Fruit fly (Drosophila melanogaster) whole organism, pupa: Measurements from ENCODE around the gene CG14507.

Experiments used
- CG10348 ChIP-seq: fragments of 200-800 bp; sonication (Bioruptor generic); IDR thresholded peaks from 2 replicates; pipeline ENCODE4 v1.3.6; 2022; ENCODE audit warnings: missing biosample characterization, missing genetic modification characterization
- CG12605 ChIP-seq: fragments of 200-800 bp; sonication (Bioruptor generic); IDR thresholded peaks from 2 replicates; pipeline ENCODE4 v1.3.6; 2022; ENCODE audit warnings: missing biosample characterization, missing genetic modification characterization
- CG13204 ChIP-seq: fragments of 200-800 bp; sonication (Bioruptor generic); optimal IDR thresholded peaks from 2 replicates; lab custom pipeline; 2018; ENCODE audit warnings: missing biosample characterization, mild to moderate bottlenecking, missing genetic modification characterization, moderate library complexity
- CG14655 ChIP-seq: fragments of 200-800 bp; sonication (Bioruptor generic); optimal IDR thresholded peaks from 3 replicates; lab custom pipeline; 2017; ENCODE audit warnings: mild to moderate bottlenecking, missing biosample characterization, missing genetic modification reagents, missing genetic modification characterization
- CG15710 ChIP-seq: fragments of 200-800 bp; sonication (Bioruptor generic); optimal IDR thresholded peaks from 2 replicates; lab custom pipeline; 2018; ENCODE audit warnings: missing biosample characterization, mild to moderate bottlenecking, missing genetic modification characterization, moderate library complexity
- CG17806 ChIP-seq: fragments of 200-800 bp; sonication (Bioruptor generic); optimal IDR thresholded peaks from 2 replicates; lab custom pipeline; 2018; ENCODE audit warnings: missing biosample characterization, mild to moderate bottlenecking, missing genetic modification characterization, moderate library complexity
- CG32121 ChIP-seq: fragments of 200-800 bp; sonication (Bioruptor generic); IDR thresholded peaks from 2 replicates; pipeline ENCODE4 v1.3.6; 2022; ENCODE audit warnings: missing biosample characterization, missing genetic modification characterization
- CG34367 ChIP-seq: fragments of 200-800 bp; sonication (Bioruptor generic); optimal IDR thresholded peaks from 2 replicates; lab custom pipeline; 2018; ENCODE audit warnings: missing biosample characterization, mild to moderate bottlenecking, missing genetic modification characterization
- CG4496 ChIP-seq: fragments of 200-800 bp; sonication (Bioruptor generic); IDR thresholded peaks from 3 replicates; pipeline ENCODE4 v1.3.6; 2022; ENCODE audit warnings: missing biosample characterization, missing genetic modification characterization
- CG8159 ChIP-seq: fragments of 200-800 bp; sonication (Bioruptor generic); optimal IDR thresholded peaks from 3 replicates; lab custom pipeline; 2018; ENCODE audit warnings: missing biosample characterization, mild to moderate bottlenecking, missing genetic modification characterization, moderate library complexity
- CG8301 ChIP-seq: fragments of 200-800 bp; sonication (Bioruptor generic); optimal IDR thresholded peaks from 2 replicates; lab custom pipeline; 2018; ENCODE audit warnings: missing biosample characterization, mild to moderate bottlenecking, missing genetic modification characterization
- CG9948 ChIP-seq: fragments of 200-800 bp; sonication (Bioruptor generic); optimal IDR thresholded peaks from 2 replicates; lab custom pipeline; 2018; ENCODE audit warnings: missing biosample characterization, mild to moderate bottlenecking, missing genetic modification characterization, moderate library complexity
- D1 ChIP-seq: fragments of 200-800 bp; sonication (Bioruptor generic); optimal IDR thresholded peaks from 2 replicates; lab custom pipeline; 2018; ENCODE audit warnings: missing biosample characterization, mild to moderate bottlenecking, missing genetic modification characterization, moderate library complexity
- EcR ChIP-seq: fragments of 200-800 bp; sonication (Bioruptor generic); optimal IDR thresholded peaks from 3 replicates; lab custom pipeline; 2019; ENCODE audit warnings: missing biosample characterization, missing genetic modification characterization, mild to moderate bottlenecking, moderate library complexity, missing genetic modification reagents
- Ets98B ChIP-seq: fragments of 200-800 bp; sonication (Bioruptor generic); IDR thresholded peaks from 2 replicates; pipeline ENCODE4 v1.3.6; 2022; ENCODE audit warnings: missing biosample characterization, missing genetic modification characterization
- Pif1A ChIP-seq: fragments of 200-800 bp; sonication (Bioruptor generic); optimal IDR thresholded peaks from 3 replicates; lab custom pipeline; 2016; ENCODE audit warnings: missing biosample characterization, missing genetic modification characterization
- Pif1B ChIP-seq: fragments of 200-800 bp; sonication (Bioruptor generic); optimal IDR thresholded peaks from 3 replicates; lab custom pipeline; 2016; ENCODE audit warnings: missing biosample characterization, missing genetic modification characterization
- Snoo ChIP-seq: fragments of 200-800 bp; sonication (Bioruptor generic); optimal IDR thresholded peaks from 3 replicates; lab custom pipeline; 2017; ENCODE audit warnings: missing biosample characterization, mild to moderate bottlenecking, missing genetic modification characterization, inconsistent platforms
- fd96Ca ChIP-seq: fragments of 200-800 bp; sonication (Bioruptor generic); IDR thresholded peaks from 3 replicates; pipeline ENCODE4 v1.3.6; 2022; ENCODE audit warnings: missing biosample characterization, missing genetic modification characterization
- gl ChIP-seq: fragments of 200-800 bp; sonication (Bioruptor generic); optimal IDR thresholded peaks from 2 replicates; lab custom pipeline; 2018; ENCODE audit warnings: missing biosample characterization, mild to moderate bottlenecking, missing genetic modification characterization
- rn ChIP-seq: fragments of 200-800 bp; sonication (Bioruptor generic); IDR thresholded peaks from 2 replicates; pipeline ENCODE4 v1.3.6; 2022; ENCODE audit warnings: missing biosample characterization, missing genetic modification characterization

Gene CG14507

DNA sequence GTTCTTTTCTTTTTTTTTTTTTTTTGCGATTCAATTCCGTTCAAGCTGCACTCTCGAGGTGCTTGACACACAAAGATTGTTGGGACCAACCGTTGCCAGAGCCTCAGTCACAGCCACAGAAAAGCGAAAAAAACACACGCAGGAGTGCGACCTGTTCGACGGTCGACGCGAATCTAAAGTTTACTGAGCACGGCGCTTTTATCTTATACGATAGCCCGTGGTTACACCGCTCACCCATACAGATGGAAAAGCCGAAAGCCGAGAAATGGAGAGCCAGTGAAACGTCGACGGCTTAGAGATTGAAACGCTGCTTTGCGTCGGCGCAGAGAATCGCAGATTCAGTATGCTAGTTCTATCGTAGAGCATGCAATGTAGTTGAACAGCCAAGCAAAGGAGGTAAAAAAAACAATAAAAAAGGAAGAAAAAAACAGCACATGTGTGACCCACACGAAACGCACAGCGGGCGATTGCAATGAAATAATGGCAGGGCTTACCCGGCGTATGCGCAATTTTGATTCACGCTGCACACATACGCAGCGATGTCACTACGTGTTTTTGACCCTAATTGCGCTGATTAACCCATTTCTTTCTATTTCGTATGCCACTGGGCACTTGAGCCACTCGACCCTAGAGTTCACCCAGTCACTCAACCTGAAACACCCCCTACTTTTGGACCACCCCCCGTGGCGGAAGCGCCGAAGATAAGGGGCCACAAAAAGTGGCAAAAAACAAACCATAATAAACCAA, 22.9 kb upstream of the CG14507 start, which contains the start of gene SP1029:
Gene SP1029 (minus strand): TSS at position 180 of the 747 bp plus-strand sequence.
- TF ChIP-seq CG4496 (GFP tag; lab: Robert Waterston, UW) (peak; percentile 63), Ets98B (GFP tag; lab: Robert Waterston, UW) (peak; percentile 38; the same call in 1 of the 2 replicates), EcR (peak; percentile 68), CG8301 (tag; lab: Kevin White, UChicago) (peak; percentile 4), fd96Ca (GFP tag; lab: Robert Waterston, UW) (peak; percentile 38; the same call in 2 of the 3 replicates), CG17806 (tag; lab: Kevin White, UChicago) (no peak), CG12605 (peak; percentile 64; the same call in 1 of the 2 replicates), CG8159 (tag; lab: Kevin White, UChicago) (no peak), CG32121 (GFP tag; lab: Robert Waterston, UW) (no peak), CG14655 (peak; percentile 32)

DNA sequence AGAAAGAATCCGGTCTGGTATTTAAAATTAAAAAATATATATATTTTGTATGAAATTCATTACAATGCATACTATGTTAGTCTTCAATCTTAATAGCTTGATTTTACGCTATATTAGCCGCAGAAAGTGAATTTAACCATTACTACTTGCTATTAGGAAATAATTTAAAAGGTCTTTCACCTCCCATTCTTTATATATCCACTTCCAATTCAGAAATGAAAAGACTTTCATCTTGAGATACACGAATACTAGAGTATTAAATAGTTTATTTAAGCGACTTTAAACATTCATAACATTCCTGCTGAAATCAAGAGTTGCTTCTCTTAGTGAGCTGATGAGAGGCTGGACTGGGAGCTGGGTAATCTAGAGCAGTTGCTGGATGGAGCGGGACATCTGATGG, 17.2 kb upstream of the CG14507 start, which contains the start of gene CG31445:
Gene CG31445 (minus strand): TSS at position 101 of the 400 bp plus-strand sequence.
- no peak for TF ChIP-seq Snoo (tag; lab: Kevin White, UChicago)
- no peak for TF ChIP-seq fd96Ca (GFP tag; lab: Robert Waterston, UW)
- no peak for TF ChIP-seq CG9948
- TF ChIP-seq CG32121 (GFP tag; lab: Robert Waterston, UW), result no peak
- no peak for TF ChIP-seq D1
- TF ChIP-seq CG13204 (GFP tag; lab: Kevin White, UChicago), result no peak
- no peak for TF ChIP-seq EcR
- TF ChIP-seq CG34367 (tag; lab: Kevin White, UChicago), result no peak
- TF ChIP-seq CG14655, result no peak
- TF ChIP-seq CG12605, result no peak
- TF ChIP-seq CG4496 (GFP tag; lab: Robert Waterston, UW), result no peak
- TF ChIP-seq, all 21 proteins: peak for 0

DNA sequence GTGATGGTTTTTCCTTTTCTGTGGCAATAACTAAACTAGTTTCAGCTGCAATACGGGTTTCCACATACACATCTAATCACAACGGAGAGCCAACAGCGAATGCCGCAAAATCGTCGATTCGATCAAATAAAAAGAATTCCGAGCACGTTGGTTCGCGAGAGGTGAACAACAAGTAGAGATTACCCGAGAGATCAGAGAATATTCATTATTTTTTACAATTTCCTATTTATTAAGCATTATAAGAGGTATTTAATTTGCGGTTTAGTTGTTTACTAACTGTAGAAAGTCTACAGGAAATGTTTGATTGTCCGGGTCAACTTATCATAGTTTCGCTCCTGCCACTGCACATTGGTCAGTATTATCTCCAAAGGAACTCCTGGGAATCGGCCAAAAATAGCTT, 11.1 kb upstream of the CG14507 start, which contains the start of gene CG11951:
Gene CG11951 (minus strand): TSS at position 101 of the 400 bp plus-strand sequence.
- TF ChIP-seq CG13204 (GFP tag; lab: Kevin White, UChicago) (no peak), CG15710 (tag; lab: Kevin White, UChicago) (no peak), CG8159 (tag; lab: Kevin White, UChicago) (no peak), Ets98B (GFP tag; lab: Robert Waterston, UW) (no peak), EcR (no peak), CG8301 (tag; lab: Kevin White, UChicago) (no peak), Pif1A (GFP tag; lab: Kevin White, UChicago) (no peak), rn (no peak), CG32121 (GFP tag; lab: Robert Waterston, UW) (no peak)
- TF ChIP-seq, all 21 proteins: peak for 0

DNA sequence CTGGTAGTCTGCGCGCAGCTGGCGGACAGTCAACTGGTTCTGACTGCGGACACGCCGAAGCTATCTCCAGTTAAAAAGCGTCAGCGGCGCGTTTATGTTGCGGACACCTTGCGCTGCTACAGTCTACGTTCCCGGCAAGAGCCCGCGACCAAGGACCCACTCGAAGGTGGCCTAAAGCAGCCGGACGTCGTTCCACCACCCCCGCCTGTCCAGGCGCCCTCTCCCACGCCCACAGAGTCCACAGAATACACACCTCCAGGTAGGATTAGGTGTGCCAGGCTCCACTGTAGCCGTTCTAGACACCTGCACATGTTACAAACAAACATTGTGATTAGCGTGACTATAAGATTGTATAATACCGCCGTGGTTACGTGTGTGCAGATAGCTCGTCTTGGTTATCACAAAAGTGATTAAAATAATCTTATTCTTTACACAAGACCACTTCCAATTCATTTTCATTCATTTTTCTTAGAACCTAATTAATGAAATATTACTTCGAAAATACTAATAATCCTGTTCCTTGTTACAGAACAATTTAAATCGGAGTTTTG, 3.1 kb upstream of the CG14507 start:
- no peak for TF ChIP-seq gl (tag; lab: Kevin White, UChicago)
- TF ChIP-seq CG4496 (GFP tag; lab: Robert Waterston, UW), result no peak
- no peak for TF ChIP-seq Pif1A (GFP tag; lab: Kevin White, UChicago)
- TF ChIP-seq fd96Ca (GFP tag; lab: Robert Waterston, UW), result no peak
- no peak for TF ChIP-seq CG17806 (tag; lab: Kevin White, UChicago)
- TF ChIP-seq CG34367 (tag; lab: Kevin White, UChicago), result no peak
- no peak for TF ChIP-seq CG8159 (tag; lab: Kevin White, UChicago)
- no peak for TF ChIP-seq CG8301 (tag; lab: Kevin White, UChicago)
- no peak for TF ChIP-seq CG9948
- no peak for TF ChIP-seq CG12605
- no peak for TF ChIP-seq Ets98B (GFP tag; lab: Robert Waterston, UW)
- no peak for TF ChIP-seq Snoo (tag; lab: Kevin White, UChicago)
- no peak for TF ChIP-seq CG15710 (tag; lab: Kevin White, UChicago)
- no peak for TF ChIP-seq rn
- no peak for TF ChIP-seq CG10348 (GFP tag; lab: Robert Waterston, UW)
- TF ChIP-seq CG32121 (GFP tag; lab: Robert Waterston, UW), result no peak
- no peak for TF ChIP-seq CG14655
- no peak for TF ChIP-seq D1
- no peak for TF ChIP-seq CG13204 (GFP tag; lab: Kevin White, UChicago)
- no peak for TF ChIP-seq Pif1B (GFP tag; lab: Kevin White, UChicago)

DNA sequence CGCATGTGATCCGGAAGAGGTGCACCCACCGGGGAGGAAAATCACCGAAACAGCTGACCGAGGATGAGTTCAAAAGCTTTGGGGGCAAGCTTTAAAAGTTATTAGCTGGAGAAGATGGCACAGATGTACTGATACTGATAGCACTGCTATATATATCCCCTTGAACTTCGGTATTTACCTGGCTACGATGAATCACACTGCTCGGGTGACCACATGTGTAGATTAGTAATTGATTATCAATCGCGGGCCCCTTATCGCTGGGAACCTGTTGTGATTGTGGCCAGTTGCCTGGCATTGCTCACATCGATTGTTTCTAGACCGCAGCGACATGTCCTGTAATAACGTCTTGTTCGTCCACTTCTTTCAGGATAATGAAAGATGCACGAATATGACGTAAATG, 2.4 kb upstream of the CG14507 start:
- no peak for TF ChIP-seq gl (tag; lab: Kevin White, UChicago)
- no peak for TF ChIP-seq fd96Ca (GFP tag; lab: Robert Waterston, UW)
- TF ChIP-seq CG17806 (tag; lab: Kevin White, UChicago), result no peak
- TF ChIP-seq rn, result no peak
- TF ChIP-seq CG32121 (GFP tag; lab: Robert Waterston, UW), result no peak

DNA sequence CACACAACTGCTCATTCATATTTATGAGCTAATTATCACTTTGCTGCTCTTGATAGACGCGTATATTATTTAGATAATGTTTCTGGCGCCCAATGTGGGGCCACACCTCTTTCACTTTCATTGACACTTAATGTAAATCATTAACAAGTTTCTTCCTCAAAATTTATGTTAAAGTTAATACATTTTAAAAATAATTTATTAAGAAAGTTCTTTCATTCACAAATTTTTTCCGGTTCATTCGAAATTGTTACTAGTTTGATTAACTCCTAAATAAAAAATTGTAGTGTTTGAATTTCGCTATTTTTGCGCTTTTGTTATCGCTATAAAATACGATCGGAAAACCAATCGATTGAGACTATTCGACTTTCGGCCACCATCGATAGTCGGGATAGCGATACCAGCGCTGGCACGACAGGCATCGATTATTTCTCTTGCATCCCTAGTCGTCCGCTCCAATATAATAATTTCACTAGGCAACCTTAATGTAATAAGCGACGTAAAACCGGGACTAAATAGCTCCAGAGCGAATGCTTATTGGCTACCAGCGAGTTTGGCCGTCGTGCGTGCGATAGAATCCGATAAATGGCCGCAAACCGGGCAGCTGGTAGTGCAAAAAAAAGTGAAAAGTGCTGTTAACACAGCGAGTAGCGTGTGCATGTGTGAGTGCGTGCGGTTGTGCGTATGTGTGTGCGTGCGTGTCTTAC, 1.4 kb upstream of the CG14507 start, which contains the start of gene Usp1:
Gene Usp1 (plus strand): TSS at position 417 of the 704 bp plus-strand sequence.
- TF ChIP-seq EcR (peak; percentile 44), Pif1B (GFP tag; lab: Kevin White, UChicago) (no peak), CG15710 (tag; lab: Kevin White, UChicago) (no peak), CG9948 (no peak), CG32121 (GFP tag; lab: Robert Waterston, UW) (no peak)
- TF ChIP-seq, all 21 proteins: peak for 1
